Worm (Caenorhabditis elegans): ENCODE results near the gene T19H5.6.

DNA sequence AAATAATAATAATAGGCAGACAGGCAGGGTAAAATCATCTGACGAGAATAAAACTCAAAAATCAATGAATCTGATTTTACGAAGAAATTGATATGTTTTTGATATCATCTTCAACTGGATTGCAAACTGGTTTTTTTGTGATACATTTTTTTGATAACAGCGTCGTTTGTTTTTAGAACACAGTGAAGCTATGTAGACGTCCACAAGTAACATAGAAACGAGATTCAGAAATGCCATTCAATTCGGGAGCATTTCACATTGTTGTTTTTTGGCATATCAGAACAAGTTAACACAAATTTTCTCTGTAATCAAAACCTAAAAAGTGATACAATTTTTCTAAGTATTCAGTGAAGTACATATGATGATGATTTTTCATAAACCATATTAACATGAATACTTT, 31.8 kb downstream of the T19H5.6 start, which contains the start of gene chil-13:
- TF ChIP-seq him-1 (tag; optimal IDR thresholded peaks at IDR 0.05): no peak
- TF ChIP-seq dao-5 (tag; optimal IDR thresholded peaks at IDR 0.05): no peak
- no peak for TF ChIP-seq W03F9.2 (tag; optimal IDR thresholded peaks at IDR 0.05)
